Fruit fly (Drosophila melanogaster): ENCODE results near the gene Mst27D.

Mst27D gene

DNA sequence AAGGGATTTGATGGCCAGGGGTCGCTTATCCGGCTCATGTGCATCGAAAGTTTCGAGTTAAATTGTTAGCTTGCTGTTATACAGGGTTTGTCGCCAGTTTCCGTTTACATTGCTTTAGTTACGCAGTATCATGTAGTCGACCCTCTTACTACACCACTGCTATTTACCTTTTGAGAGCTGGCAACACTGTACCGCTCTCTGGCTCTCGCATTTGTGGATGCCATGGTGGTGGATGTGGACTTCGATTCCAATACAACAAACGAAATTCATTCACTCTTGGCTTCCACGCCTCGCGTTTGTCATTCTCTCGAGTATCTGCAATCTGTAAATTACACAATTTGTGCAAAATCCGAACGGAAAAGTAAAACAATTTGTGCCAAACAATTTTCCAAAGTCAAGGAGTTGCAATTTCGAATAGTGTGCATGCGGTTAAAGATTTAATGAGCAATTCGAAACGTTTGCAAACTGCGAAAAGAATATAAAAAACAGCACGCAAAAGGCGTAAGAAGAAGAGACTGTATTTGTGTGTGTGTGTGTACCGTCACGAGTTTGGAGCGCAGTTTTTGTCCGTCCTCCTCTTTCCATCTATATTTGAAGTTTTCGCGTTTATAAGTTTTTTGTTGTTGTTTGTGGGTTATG lies 11.5 kb downstream of the Mst27D start (continued):
- TF ChIP-seq CG3838 (GFP tag; optimal IDR thresholded peaks at IDR 0.05) (no peak), en (GFP tag; optimal IDR thresholded peaks at IDR 0.05) (no peak), Atf6 (GFP tag; IDR thresholded peaks at IDR 0.05) (peak; percentile 53; the same call in 1 of the 2 replicates), kni (GFP tag; optimal IDR thresholded peaks at IDR 0.05) (peak; percentile 11), MBD-R2 (GFP tag; IDR thresholded peaks at IDR 0.05) (peak; percentile 17; the same call in 1 of the 2 replicates), BtbVII (GFP tag; optimal IDR thresholded peaks at IDR 0.05) (peak; percentile 71), cwo (GFP tag; optimal IDR thresholded peaks at IDR 0.05) (peak; percentile 35), shn (GFP tag; optimal IDR thresholded peaks at IDR 0.05) (peak; percentile 45), CG17612 (GFP tag; IDR thresholded peaks at IDR 0.05) (no peak), oc (tag; optimal IDR thresholded peaks at IDR 0.05) (no peak), Drgx (GFP tag; IDR thresholded peaks at IDR 0.05) (0 out of 2 replicates have a peak, but pooled peaks have one; percentile 36), CG2678 (tag; optimal IDR thresholded peaks at IDR 0.05) (no peak), tna (GFP tag; IDR thresholded peaks at IDR 0.05; ENCODE audit: partially characterized antibody) (peak; percentile 100), CG11560 (tag; IDR thresholded peaks at IDR 0.05) (no peak), TFAM (GFP tag; optimal IDR thresholded peaks at IDR 0.05) (no peak), dysf (GFP tag; IDR thresholded peaks at IDR 0.05) (no peak; the same call in 2 of the 3 replicates), CG13894 (tag; optimal IDR thresholded peaks at IDR 0.05) (no peak), stwl (tag; optimal IDR thresholded peaks at IDR 0.05) (peak; percentile 63)

DNA sequence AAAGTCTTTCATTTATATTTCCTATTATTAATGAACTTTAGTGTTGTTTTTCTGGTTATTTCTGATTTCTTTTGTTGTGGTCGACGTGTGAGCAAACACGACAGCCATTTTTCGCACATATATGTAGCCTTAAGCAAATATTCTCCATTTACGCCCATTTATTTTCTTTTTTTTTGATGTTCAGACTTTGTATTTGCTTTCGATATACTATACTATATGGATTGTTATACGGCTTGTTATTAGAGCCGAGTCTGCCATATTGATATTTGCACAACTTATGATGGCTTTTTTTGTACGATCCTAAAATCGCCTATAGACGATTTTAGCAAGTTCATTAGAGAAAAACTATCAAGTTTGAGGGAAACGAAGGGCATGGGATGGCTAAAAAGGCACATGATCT lies 12.9 kb downstream of the Mst27D start:
- TF ChIP-seq ssp (GFP tag; IDR thresholded peaks at IDR 0.05): no peak
- no peak for TF ChIP-seq CG14965 (GFP tag; optimal IDR thresholded peaks at IDR 0.05; ENCODE audit: borderline replicate concordance)
- no peak for TF ChIP-seq CG1024 (GFP tag; IDR thresholded peaks at IDR 0.05)
- no peak for TF ChIP-seq CG2889 (GFP tag; IDR thresholded peaks at IDR 0.05)
- TF ChIP-seq Dbx (GFP tag; IDR thresholded peaks at IDR 0.05): peak; percentile 62
- no peak for TF ChIP-seq CG13624 (GFP tag; optimal IDR thresholded peaks at IDR 0.05)
- TF ChIP-seq CG2129 (GFP tag; IDR thresholded peaks at IDR 0.05; ENCODE audit: partially characterized antibody): no peak
- TF ChIP-seq scrt (GFP tag; optimal IDR thresholded peaks at IDR 0.05): no peak
- no peak for TF ChIP-seq chinmo (GFP tag; IDR thresholded peaks at IDR 0.05; ENCODE audit: partially characterized antibody)
- TF ChIP-seq CG1792 (GFP tag; optimal IDR thresholded peaks at IDR 0.05): no peak
- TF ChIP-seq hth (optimal IDR thresholded peaks at IDR 0.05): no peak
- 0 out of 2 replicates have a peak, but pooled peaks have one; percentile 34 for TF ChIP-seq CG14014 (GFP tag; IDR thresholded peaks at IDR 0.05)
- peak; percentile 28; the same call in 1 of the 2 replicates for TF ChIP-seq al (GFP tag; IDR thresholded peaks at IDR 0.05)
- no peak for TF ChIP-seq prd (optimal IDR thresholded peaks at IDR 0.05)
- TF ChIP-seq prd (GFP tag; IDR thresholded peaks at IDR 0.05): no peak
- TF ChIP-seq CkIIα-i1 (GFP tag; IDR thresholded peaks at IDR 0.05): no peak
- TF ChIP-seq gcm2 (GFP tag; optimal IDR thresholded peaks at IDR 0.05): no peak
- no peak for TF ChIP-seq CG11247 (GFP tag; IDR thresholded peaks at IDR 0.05)
- TF ChIP-seq CG6854 (GFP tag; optimal IDR thresholded peaks at IDR 0.05): no peak
- TF ChIP-seq odd (GFP tag; optimal IDR thresholded peaks at IDR 0.05): no peak
- no peak for TF ChIP-seq CG10267 (tag; optimal IDR thresholded peaks at IDR 0.05)
- no peak for TF ChIP-seq Mrtf (GFP tag; IDR thresholded peaks at IDR 0.05)
- TF ChIP-seq dm (GFP tag; optimal IDR thresholded peaks at IDR 0.05): no peak
- no peak for TF ChIP-seq emc (GFP tag; optimal IDR thresholded peaks at IDR 0.05)
- TF ChIP-seq CG7987 (GFP tag; optimal IDR thresholded peaks at IDR 0.05): no peak
- no peak for TF ChIP-seq CG7928 (GFP tag; optimal IDR thresholded peaks at IDR 0.05)
- TF ChIP-seq CG5180 (GFP tag; optimal IDR thresholded peaks at IDR 0.05): no peak
- TF ChIP-seq Ptx1 (GFP tag; IDR thresholded peaks at IDR 0.05): no peak
- TF ChIP-seq ac (GFP tag; optimal IDR thresholded peaks at IDR 0.05): no peak
- no peak for TF ChIP-seq CG18599 (GFP tag; optimal IDR thresholded peaks at IDR 0.05)
- TF ChIP-seq CG15073 (GFP tag; optimal IDR thresholded peaks at IDR 0.05): no peak
- TF ChIP-seq gcm (GFP tag; optimal IDR thresholded peaks at IDR 0.05): no peak
- TF ChIP-seq h (optimal IDR thresholded peaks at IDR 0.05): no peak

Measured in whole organism, embryonic.